Fruit fly (Drosophila melanogaster): Measurements from ENCODE around the gene Ucp4A.

DNA sequence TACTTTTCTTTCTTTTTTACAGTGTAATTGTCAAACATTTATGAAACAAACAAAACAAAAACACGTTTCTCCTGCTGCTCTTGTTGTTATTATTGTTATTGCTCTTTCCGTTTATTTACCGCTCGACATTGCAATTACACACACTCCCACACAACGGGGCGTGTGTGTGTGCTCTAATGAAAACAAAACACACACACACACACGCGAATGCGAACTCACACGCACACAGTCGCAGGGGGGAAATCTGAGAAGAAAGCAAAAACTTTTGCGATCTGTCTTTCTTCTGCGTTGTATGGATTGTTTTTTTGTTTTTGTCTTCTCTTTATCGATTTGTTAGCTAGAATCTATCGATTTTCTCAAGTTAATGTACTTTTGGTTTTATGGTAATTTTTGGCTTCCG, 33.2 kb downstream of the Ucp4A start:
- TF ChIP-seq EcR (GFP tag; optimal IDR thresholded peaks at IDR 0.05), result no peak
- TF ChIP-seq CG12605 (GFP tag; IDR thresholded peaks at IDR 0.05), result no peak
- no peak for TF ChIP-seq Ets98B (GFP tag; IDR thresholded peaks at IDR 0.05)
- TF ChIP-seq CG9948 (tag; optimal IDR thresholded peaks at IDR 0.05), result no peak
- no peak for TF ChIP-seq CG10348 (GFP tag; IDR thresholded peaks at IDR 0.05)
- TF ChIP-seq CG8301 (tag; optimal IDR thresholded peaks at IDR 0.05), result no peak
- no peak for TF ChIP-seq CG13204 (GFP tag; optimal IDR thresholded peaks at IDR 0.05)
